Fruit fly (Drosophila melanogaster) whole organism, prepupa: Measurements from ENCODE around the gene Nepl21.
A peak's percentile ranks its signal among the peaks of the same experiment; 100 is the strongest.

Source experiments
- CG10669 ChIP-seq: fragments of 200-800 bp; sonication (Bioruptor generic); optimal IDR thresholded peaks from 3 replicates; lab custom pipeline; 2018; ENCODE audit warnings: missing biosample characterization, mild to moderate bottlenecking, missing genetic modification characterization, moderate library complexity
- CG11294 ChIP-seq: fragments of 200-800 bp; sonication (Bioruptor generic); IDR thresholded peaks from 2 replicates; pipeline ENCODE4 v1.3.6; 2022; ENCODE audit warnings: missing biosample characterization, missing genetic modification characterization
- CG11762 ChIP-seq: fragments of 200-800 bp; sonication (Bioruptor generic); optimal IDR thresholded peaks from 3 replicates; lab custom pipeline; 2016; ENCODE audit warnings: missing biosample characterization, missing genetic modification characterization; ENCODE audit not compliant: insufficient read depth
- CG11902 ChIP-seq: fragments of 200-800 bp; sonication (Bioruptor generic); optimal IDR thresholded peaks from 3 replicates; lab custom pipeline; 2016; ENCODE audit warnings: missing biosample characterization, missing genetic modification characterization
- CG15336 ChIP-seq: fragments of 200-800 bp; sonication (Bioruptor generic); IDR thresholded peaks from 2 replicates; pipeline ENCODE4 v1.3.6; 2022; ENCODE audit warnings: missing biosample characterization, missing genetic modification characterization
- CG1621 ChIP-seq: fragments of 200-800 bp; sonication (Bioruptor generic); optimal IDR thresholded peaks from 3 replicates; lab custom pipeline; 2018; ENCODE audit warnings: missing biosample characterization, mild to moderate bottlenecking, missing genetic modification characterization
- CG16779 ChIP-seq: fragments of 200-800 bp; sonication (Bioruptor generic); optimal IDR thresholded peaks from 3 replicates; lab custom pipeline; 2017; ENCODE audit warnings: missing biosample characterization, mild to moderate bottlenecking, missing genetic modification characterization
- CG3032 ChIP-seq: fragments of 200-800 bp; optimal IDR thresholded peaks from 2 replicates; lab custom pipeline; 2019; ENCODE audit warnings: missing biosample characterization, mild to moderate bottlenecking, missing genetic modification characterization, moderate library complexity
- CG31627 ChIP-seq: fragments of 200-800 bp; sonication (Bioruptor generic); optimal IDR thresholded peaks from 3 replicates; lab custom pipeline; 2016; ENCODE audit warnings: missing biosample characterization, missing genetic modification characterization
- CG34406 ChIP-seq: fragments of 200-800 bp; sonication (Bioruptor generic); optimal IDR thresholded peaks from 3 replicates; lab custom pipeline; 2016; ENCODE audit warnings: missing biosample characterization, missing genetic modification characterization
- CG6163 ChIP-seq: fragments of 200-800 bp; sonication (Bioruptor generic); IDR thresholded peaks from 3 replicates; pipeline ENCODE4 v1.3.6; 2022; ENCODE audit warnings: missing biosample characterization, missing genetic modification characterization
- CG6276 ChIP-seq: fragments of 200-800 bp; sonication (Bioruptor generic); optimal IDR thresholded peaks from 2 replicates; lab custom pipeline; 2017; ENCODE audit warnings: missing biosample characterization, mild to moderate bottlenecking, missing genetic modification characterization
- CG6792 ChIP-seq: fragments of 200-800 bp; sonication (Bioruptor generic); optimal IDR thresholded peaks from 3 replicates; lab custom pipeline; 2016; ENCODE audit warnings: missing biosample characterization, missing genetic modification characterization
- CG6808 ChIP-seq: fragments of 200-800 bp; sonication (Bioruptor generic); optimal IDR thresholded peaks from 3 replicates; lab custom pipeline; 2017; ENCODE audit warnings: missing biosample characterization, missing genetic modification characterization, mild to moderate bottlenecking, moderate library complexity, missing genetic modification reagents
- CG6854 ChIP-seq: fragments of 200-800 bp; sonication (Bioruptor generic); optimal IDR thresholded peaks from 2 replicates; lab custom pipeline; 2017; ENCODE audit warnings: missing biosample characterization, mild to moderate bottlenecking, missing genetic modification characterization
- CG8119 ChIP-seq: fragments of 200-800 bp; sonication (Bioruptor generic); IDR thresholded peaks from 3 replicates; pipeline ENCODE4 v1.3.6; 2022; ENCODE audit warnings: missing biosample characterization, missing genetic modification characterization
- CG8319 ChIP-seq: fragments of 200-800 bp; sonication (Bioruptor generic); optimal IDR thresholded peaks from 3 replicates; lab custom pipeline; 2016; ENCODE audit warnings: missing biosample characterization, missing genetic modification characterization
- CG9139 ChIP-seq: fragments of 200-800 bp; sonication (Bioruptor generic); optimal IDR thresholded peaks from 3 replicates; lab custom pipeline; 2017; ENCODE audit warnings: missing biosample characterization, mild to moderate bottlenecking, missing genetic modification characterization
- Eip75B ChIP-seq: fragments of 200-800 bp; sonication (Bioruptor generic); optimal IDR thresholded peaks from 3 replicates; lab custom pipeline; 2016; ENCODE audit warnings: missing biosample characterization, missing genetic modification characterization
- Eip78C ChIP-seq: fragments of 200-800 bp; sonication (Bioruptor generic); peaks from one replicate; lab custom pipeline; 2016; ENCODE audit warnings: missing biosample characterization, missing genetic modification characterization
- Ets21C ChIP-seq: fragments of 200-800 bp; sonication (Bioruptor generic); optimal IDR thresholded peaks from 3 replicates; lab custom pipeline; 2016; ENCODE audit warnings: missing biosample characterization, missing genetic modification characterization
- Hr38 ChIP-seq: sonication (Bioruptor generic); optimal IDR thresholded peaks from 2 replicates; lab custom pipeline; 2016; ENCODE audit warnings: missing biosample characterization, missing genetic modification characterization
- Hr39 ChIP-seq: fragments of 200-800 bp; sonication (Bioruptor generic); optimal IDR thresholded peaks from 2 replicates; lab custom pipeline; 2016; ENCODE audit warnings: missing biosample characterization, missing genetic modification characterization
- Met ChIP-seq: fragments of 200-800 bp; sonication (Bioruptor generic); optimal IDR thresholded peaks from 3 replicates; lab custom pipeline; 2016; ENCODE audit warnings: missing biosample characterization, missing genetic modification characterization
- Sox102F ChIP-seq: fragments of 200-800 bp; sonication (Bioruptor generic); optimal IDR thresholded peaks from 2 replicates; lab custom pipeline; 2016; ENCODE audit warnings: missing biosample characterization, mild to moderate bottlenecking, missing genetic modification characterization
- Sox14 ChIP-seq: fragments of 200-800 bp; sonication (Bioruptor generic); optimal IDR thresholded peaks from 3 replicates; lab custom pipeline; 2016; ENCODE audit warnings: missing biosample characterization, missing genetic modification characterization
- achi ChIP-seq: fragments of 200-800 bp; sonication (Bioruptor generic); optimal IDR thresholded peaks from 3 replicates; lab custom pipeline; 2016; ENCODE audit warnings: missing biosample characterization, missing genetic modification characterization
- acj6 ChIP-seq: fragments of 200-800 bp; sonication (Bioruptor generic); optimal IDR thresholded peaks from 3 replicates; lab custom pipeline; 2016; ENCODE audit warnings: missing biosample characterization, missing genetic modification characterization
- cyc ChIP-seq: fragments of 200-800 bp; sonication (Bioruptor generic); optimal IDR thresholded peaks from 3 replicates; lab custom pipeline; 2016; ENCODE audit warnings: missing biosample characterization, missing genetic modification characterization
- dac ChIP-seq: fragments of 200-800 bp; sonication (Bioruptor generic); optimal IDR thresholded peaks from 2 replicates; lab custom pipeline; 2017; ENCODE audit warnings: missing biosample characterization, mild to moderate bottlenecking, missing genetic modification characterization
- dsx ChIP-seq: fragments of 200-800 bp; optimal IDR thresholded peaks from 3 replicates; lab custom pipeline; 2019; ENCODE audit warnings: missing biosample characterization, mild to moderate bottlenecking, missing genetic modification characterization, moderate library complexity; ENCODE audit not compliant: poor library complexity, severe bottlenecking
- eg ChIP-seq: fragments of 200-800 bp; sonication (Bioruptor generic); IDR thresholded peaks from 3 replicates; pipeline ENCODE4 v1.3.6; 2022; ENCODE audit warnings: missing biosample characterization, missing genetic modification characterization
- esn ChIP-seq: fragments of 200-800 bp; sonication (Bioruptor generic); optimal IDR thresholded peaks from 2 replicates; lab custom pipeline; 2016; ENCODE audit warnings: missing biosample characterization, mild to moderate bottlenecking, missing genetic modification characterization, moderate library complexity
- fd59A ChIP-seq: fragments of 200-800 bp; sonication (Bioruptor generic); optimal IDR thresholded peaks from 2 replicates; lab custom pipeline; 2017; ENCODE audit warnings: missing biosample characterization, mild to moderate bottlenecking, missing genetic modification characterization, missing genetic modification reagents
- fd85E ChIP-seq: fragments of 200-800 bp; sonication (Bioruptor generic); optimal IDR thresholded peaks from 3 replicates; lab custom pipeline; 2016; ENCODE audit warnings: missing biosample characterization, missing genetic modification characterization
- fkh ChIP-seq: fragments of 200-800 bp; sonication (Bioruptor generic); optimal IDR thresholded peaks from 3 replicates; lab custom pipeline; 2017; ENCODE audit warnings: missing biosample characterization, mild to moderate bottlenecking, missing genetic modification characterization, moderate library complexity
- lz ChIP-seq: fragments of 200-800 bp; sonication (Bioruptor generic); optimal IDR thresholded peaks from 3 replicates; lab custom pipeline; 2016; ENCODE audit warnings: missing biosample characterization, missing genetic modification characterization
- net ChIP-seq: fragments of 200-800 bp; sonication (Bioruptor generic); optimal IDR thresholded peaks from 3 replicates; lab custom pipeline; 2016; ENCODE audit warnings: missing biosample characterization, missing genetic modification characterization
- pdm3 ChIP-seq: fragments of 200-800 bp; sonication (Bioruptor generic); optimal IDR thresholded peaks from 3 replicates; lab custom pipeline; 2016; ENCODE audit warnings: missing biosample characterization, missing genetic modification characterization
- salr ChIP-seq, 2 experiments: fragments of 200-800 bp; sonication (Bioruptor generic); optimal IDR thresholded peaks; 3 replicates each; lab custom pipeline; 2016 to 2018; ENCODE audit warnings: missing biosample characterization in 2 of 2, missing genetic modification characterization in 2 of 2, mild to moderate bottlenecking in 1 of 2
- ss ChIP-seq, 2 experiments: fragments of 200-800 bp; sonication (Bioruptor generic); optimal IDR thresholded peaks; 2 replicates in 1 of 2; 3 replicates in 1 of 2; lab custom pipeline; 2017 to 2018; ENCODE audit warnings: mild to moderate bottlenecking in 2 of 2, missing biosample characterization in 2 of 2, missing genetic modification characterization in 2 of 2, moderate library complexity in 1 of 2
- svp ChIP-seq: fragments of 200-800 bp; sonication (Bioruptor generic); peaks from one replicate; lab custom pipeline; 2016; ENCODE audit warnings: missing biosample characterization, missing genetic modification characterization
- topi ChIP-seq: fragments of 200-800 bp; sonication (Bioruptor generic); optimal IDR thresholded peaks from 3 replicates; lab custom pipeline; 2016; ENCODE audit warnings: missing biosample characterization, missing genetic modification characterization
- vri ChIP-seq: fragments of 200-800 bp; sonication (Bioruptor generic); optimal IDR thresholded peaks from 3 replicates; lab custom pipeline; 2016; ENCODE audit warnings: missing biosample characterization, mild to moderate bottlenecking, missing genetic modification characterization

The Nepl21 gene

DNA sequence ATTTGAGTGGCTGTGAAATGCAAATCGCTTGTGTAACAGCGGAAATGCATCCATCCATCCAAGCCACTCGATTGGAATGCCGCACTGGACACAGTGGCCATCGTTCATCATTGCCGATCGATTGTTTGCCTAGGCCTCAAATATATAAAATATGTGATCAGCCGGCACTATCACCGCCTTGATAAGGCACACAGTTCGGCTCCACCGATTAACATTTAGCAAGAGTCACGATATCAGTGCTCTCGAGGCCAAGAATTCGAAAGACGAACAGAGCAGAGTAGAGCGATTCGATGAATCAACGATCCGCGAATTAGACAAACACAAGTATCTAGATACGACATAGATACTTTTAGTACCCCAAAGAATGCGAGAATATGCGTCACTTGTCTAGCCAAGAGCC lies 41.1 kb upstream of the Nepl21 start:
- TF ChIP-seq Eip78C (GFP tag; lab: Kevin White, UChicago) (no peak), svp (GFP tag; lab: Kevin White, UChicago) (peak; percentile 93), fd59A (no peak), CG1621 (tag; lab: Kevin White, UChicago) (no peak)

DNA sequence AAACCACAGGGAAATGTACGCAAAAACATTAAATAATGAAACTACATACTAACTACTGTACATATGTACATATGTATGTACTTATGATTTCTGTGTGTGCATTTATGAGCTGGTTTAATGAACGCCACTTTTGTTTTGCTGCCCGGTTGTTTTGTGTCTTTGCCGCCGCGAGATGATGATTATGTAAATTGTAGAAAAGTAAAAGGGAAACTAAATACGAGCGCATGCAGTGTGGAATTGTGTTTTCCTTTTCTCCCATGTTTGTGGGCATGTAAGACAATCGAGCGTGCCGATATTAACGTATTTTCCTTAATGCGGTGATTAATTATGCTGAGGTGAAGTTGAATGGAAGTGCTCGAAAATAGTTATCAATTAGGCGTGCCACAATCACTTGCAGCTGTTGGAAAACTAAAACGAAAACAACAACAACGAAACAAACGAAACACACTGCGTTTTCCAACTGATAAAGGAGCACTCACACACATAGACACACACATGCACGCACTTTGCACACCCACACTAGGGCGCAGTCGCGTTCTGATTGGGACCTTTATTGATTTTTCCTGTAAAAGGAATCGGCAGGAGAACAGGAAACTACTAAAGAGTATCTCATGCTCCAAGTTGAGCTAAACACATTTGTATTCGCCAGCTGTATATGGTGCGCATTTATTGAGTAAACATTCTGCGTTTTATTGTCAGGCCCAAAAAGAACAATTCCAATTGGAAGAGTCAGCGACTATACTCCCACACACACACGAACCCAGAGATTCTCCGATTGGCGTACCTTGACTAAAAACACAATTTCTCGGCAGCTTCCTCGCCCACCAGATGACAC lies 39.5 kb upstream of the Nepl21 start:
- TF ChIP-seq CG10669 (GFP tag; lab: Kevin White, UChicago) (no peak), CG16779 (tag; lab: Kevin White, UChicago) (no peak), Sox102F (no peak), CG6854 (no peak), Ets21C (GFP tag; lab: Kevin White, UChicago) (no peak), salr (GFP tag; optimal IDR thresholded peaks at IDR 0.05; lab: Kevin White, UChicago) (no peak), Hr38 (GFP tag; lab: Kevin White, UChicago) (no peak), CG15336 (GFP tag; lab: Robert Waterston, UW) (no peak), CG6792 (GFP tag; lab: Kevin White, UChicago) (no peak)

- TF ChIP-seq CG6792 (GFP tag; lab: Kevin White, UChicago), result peak; percentile 15
- peak; percentile 27 for TF ChIP-seq net (GFP tag; lab: Kevin White, UChicago)
- TF ChIP-seq vri, result peak; percentile 40
- TF ChIP-seq CG8119 (GFP tag; lab: Robert Waterston, UW), result no peak
- TF ChIP-seq CG8319 (GFP tag; lab: Kevin White, UChicago), result no peak
- no peak for TF ChIP-seq CG9139 (GFP tag; lab: Kevin White, UChicago)
- peak; percentile 42 for TF ChIP-seq CG3032 (tag; lab: Kevin White, UChicago)
- no peak for TF ChIP-seq dac (GFP tag; lab: Kevin White, UChicago)
- TF ChIP-seq esn (GFP tag; lab: Kevin White, UChicago), result peak; percentile 25
- peak; percentile 95 for TF ChIP-seq fkh
- peak; percentile 44 for TF ChIP-seq Met (GFP tag; lab: Kevin White, UChicago)
- TF ChIP-seq cyc (GFP tag; lab: Kevin White, UChicago), result no peak
- peak; percentile 35; the same call in 1 of the 3 replicates for TF ChIP-seq eg (GFP tag; lab: Robert Waterston, UW)
- no peak for TF ChIP-seq CG6808
- TF ChIP-seq CG11902 (GFP tag; lab: Kevin White, UChicago), result no peak
- peak; percentile 18 for TF ChIP-seq achi (GFP tag; lab: Kevin White, UChicago)
- peak; percentile 29 for TF ChIP-seq topi (GFP tag; lab: Kevin White, UChicago)
- peak; percentile 18 for TF ChIP-seq CG31627 (GFP tag; lab: Kevin White, UChicago)
- TF ChIP-seq pdm3 (GFP tag; lab: Kevin White, UChicago), result peak; percentile 34
- TF ChIP-seq lz (GFP tag; lab: Kevin White, UChicago), result peak; percentile 10
- TF ChIP-seq CG6854, result peak; percentile 66
- no peak for TF ChIP-seq CG11762 (GFP tag; lab: Kevin White, UChicago)
- peak; percentile 78 for TF ChIP-seq Eip78C (GFP tag; lab: Kevin White, UChicago)
- TF ChIP-seq CG6276 (GFP tag; lab: Kevin White, UChicago), result no peak
- peak; percentile 15 for TF ChIP-seq CG10669 (GFP tag; lab: Kevin White, UChicago)
- TF ChIP-seq CG11294 (GFP tag; lab: Robert Waterston, UW), result no peak
- no peak for TF ChIP-seq acj6 (GFP tag; lab: Kevin White, UChicago)
- peak; percentile 53; the same call in 1 of the 3 replicates for TF ChIP-seq CG6163 (GFP tag; lab: Robert Waterston, UW)
- TF ChIP-seq fd59A, result no peak
- no peak for TF ChIP-seq CG34406 (GFP tag; lab: Kevin White, UChicago)
- no peak for TF ChIP-seq fd85E (GFP tag; lab: Kevin White, UChicago)
- TF ChIP-seq svp (GFP tag; lab: Kevin White, UChicago), result peak; percentile 80
- peak; percentile 41 to 59 for TF ChIP-seq ss (GFP tag; optimal IDR thresholded peaks at IDR 0.05; lab: Kevin White, UChicago)
- TF ChIP-seq Sox14 (GFP tag; lab: Kevin White, UChicago), result peak; percentile 14
- TF ChIP-seq dsx (GFP tag; lab: Kevin White, UChicago), result no peak
- no peak for TF ChIP-seq Eip75B (GFP tag; lab: Kevin White, UChicago)
- no peak for TF ChIP-seq Hr39 (GFP tag; lab: Kevin White, UChicago)
- peak; percentile 48 for TF ChIP-seq CG1621 (tag; lab: Kevin White, UChicago)
Observed at dm6 chr3R:28844611-28845376, 38.7 kb upstream of the Nepl21 start, which contains the start of the genes Apc and spg. Gene Apc (minus strand): TSS chr3R:28844748. Gene spg (plus strand): TSS chr3R:28845270.
